Fruit fly (Drosophila melanogaster) whole organism, wandering third instar larva: ENCODE measurements around the gene RpL30.

Experiments
- Abd-B ChIP-seq: fragments of >200 bp; optimal IDR thresholded peaks from 2 replicates; lab custom pipeline; 2017; ENCODE audit warnings: missing biosample characterization, missing genetic modification characterization
- CG32264 ChIP-seq: fragments of 200-800 bp; sonication (Bioruptor generic); optimal IDR thresholded peaks from 2 replicates; lab custom pipeline; 2016; ENCODE audit warnings: missing biosample characterization, missing genetic modification characterization
- CG9705 ChIP-seq: fragments of 200-800 bp; sonication (Bioruptor generic); optimal IDR thresholded peaks from 2 replicates; lab custom pipeline; 2018; ENCODE audit warnings: missing biosample characterization, mild to moderate bottlenecking, missing genetic modification characterization
- CrebA ChIP-seq: fragments of 200-800 bp; sonication (Bioruptor generic); optimal IDR thresholded peaks from 2 replicates; lab custom pipeline; 2016; ENCODE audit warnings: missing biosample characterization, mild to moderate bottlenecking, missing genetic modification characterization, borderline replicate concordance
- Dfd ChIP-seq: fragments of >200 bp; optimal IDR thresholded peaks from 2 replicates; lab custom pipeline; 2017; ENCODE audit warnings: missing biosample characterization, missing genetic modification characterization
- Dif ChIP-seq: fragments of 200-275, 200-300 bp; sonication (Bioruptor generic); optimal IDR thresholded peaks from 2 replicates; lab custom pipeline; 2018; ENCODE audit warnings: missing biosample characterization, missing genetic modification characterization; ENCODE audit not compliant: partially characterized antibody
- HLH106 ChIP-seq: fragments of 200-800 bp; optimal IDR thresholded peaks from 3 replicates; lab custom pipeline; 2019; ENCODE audit warnings: missing biosample characterization, mild to moderate bottlenecking, missing genetic modification characterization, moderate library complexity
- Hnf4 ChIP-seq: fragments of 200-800 bp; sonication (Bioruptor generic); optimal IDR thresholded peaks from 2 replicates; lab custom pipeline; 2016; ENCODE audit warnings: missing biosample characterization, mild to moderate bottlenecking, missing genetic modification characterization
- Hr78 ChIP-seq: fragments of >200 bp; optimal IDR thresholded peaks from 2 replicates; lab custom pipeline; 2017; ENCODE audit warnings: missing biosample characterization, missing genetic modification characterization
- Hr83 ChIP-seq: fragments of 200-300 bp; sonication (Bioruptor generic); optimal IDR thresholded peaks from 2 replicates; lab custom pipeline; 2016; ENCODE audit warnings: missing biosample characterization, mild to moderate bottlenecking, missing genetic modification characterization, moderate library complexity; ENCODE audit not compliant: poor library complexity, severe bottlenecking
- Jra ChIP-seq: sonication (Bioruptor generic); optimal IDR thresholded peaks from 2 replicates; lab custom pipeline; 2016; ENCODE audit warnings: missing biosample characterization, missing genetic modification characterization
- Mio ChIP-seq: sonication (Bioruptor generic); optimal IDR thresholded peaks from 2 replicates; lab custom pipeline; 2016; ENCODE audit warnings: missing biosample characterization, missing genetic modification characterization
- Myc ChIP-seq: fragments of >200 bp; optimal IDR thresholded peaks from 2 replicates; lab custom pipeline; 2017
- N ChIP-seq: fragments of >200 bp; optimal IDR thresholded peaks from 2 replicates; lab custom pipeline; 2018; ENCODE audit warnings: missing biosample characterization, missing external identifiers, missing genetic modification characterization
- OdsH ChIP-seq: fragments of 200-800 bp; sonication (Bioruptor generic); optimal IDR thresholded peaks from 2 replicates; lab custom pipeline; 2016; ENCODE audit warnings: missing biosample characterization, mild to moderate bottlenecking, missing genetic modification characterization
- Sp1 ChIP-seq: fragments of 200-800 bp; sonication (Bioruptor generic); optimal IDR thresholded peaks from 3 replicates; lab custom pipeline; 2019; ENCODE audit warnings: missing biosample characterization, mild to moderate bottlenecking, missing genetic modification characterization, moderate library complexity
- Vsx2 ChIP-seq: fragments of 200-300, 225-300 bp; sonication (Bioruptor generic); optimal IDR thresholded peaks from 2 replicates; lab custom pipeline; 2018; ENCODE audit warnings: missing biosample characterization, missing genetic modification characterization; ENCODE audit not compliant: partially characterized antibody
- dl ChIP-seq, 2 experiments: fragments of 175-275, 200-275 bp in 1 of 2; fragments of 200-275 bp in 1 of 2; sonication (Bioruptor generic); optimal IDR thresholded peaks; lab custom pipeline; 2018; ENCODE audit warnings: mild to moderate bottlenecking in 2 of 2, missing biosample characterization in 2 of 2, missing genetic modification characterization in 2 of 2, moderate library complexity in 2 of 2; ENCODE audit not compliant: partially characterized antibody in 2 of 2, insufficient read depth in 1 of 2
- dmrt93B ChIP-seq: fragments of 200-800 bp; sonication (Bioruptor generic); optimal IDR thresholded peaks from 2 replicates; lab custom pipeline; 2018; ENCODE audit warnings: missing biosample characterization, mild to moderate bottlenecking, missing genetic modification characterization
- foxo ChIP-seq, 2 experiments: fragments of 200-800 bp; sonication (Bioruptor generic); optimal IDR thresholded peaks; 2 replicates in 1 of 2; 3 replicates in 1 of 2; lab custom pipeline; 2016 to 2017; ENCODE audit warnings: missing biosample characterization in 2 of 2, missing genetic modification characterization in 2 of 2
- fru ChIP-seq: fragments of 200-800 bp; sonication (Bioruptor generic); optimal IDR thresholded peaks from 3 replicates; lab custom pipeline; 2016; ENCODE audit warnings: missing biosample characterization, mild to moderate bottlenecking, missing genetic modification characterization
- h ChIP-seq: fragments of 200-800 bp; sonication (Bioruptor generic); optimal IDR thresholded peaks from 3 replicates; lab custom pipeline; 2016; ENCODE audit warnings: missing biosample characterization, mild to moderate bottlenecking, missing genetic modification characterization
- jim ChIP-seq: fragments of 175-275, 200-325 bp; sonication (Bioruptor generic); optimal IDR thresholded peaks from 2 replicates; lab custom pipeline; 2016; ENCODE audit warnings: missing biosample characterization, mild to moderate bottlenecking, missing genetic modification characterization
- lola ChIP-seq: fragments of >200 bp; optimal IDR thresholded peaks from 2 replicates; lab custom pipeline; 2017; ENCODE audit warnings: missing biosample characterization, missing genetic modification characterization
- pan ChIP-seq: fragments of >200 bp; optimal IDR thresholded peaks from 2 replicates; lab custom pipeline; 2017
- psq ChIP-seq: fragments of 200-800 bp; sonication (Bioruptor generic); optimal IDR thresholded peaks from 3 replicates; lab custom pipeline; 2017; ENCODE audit warnings: missing biosample characterization, mild to moderate bottlenecking, missing genetic modification characterization, moderate library complexity
- sage ChIP-seq: fragments of 200-800 bp; sonication (Bioruptor generic); optimal IDR thresholded peaks from 2 replicates; lab custom pipeline; 2016; ENCODE audit warnings: missing biosample characterization, mild to moderate bottlenecking, missing genetic modification characterization
- sv ChIP-seq: fragments of 200-800 bp; sonication (Bioruptor generic); optimal IDR thresholded peaks from 3 replicates; lab custom pipeline; 2016; ENCODE audit warnings: missing biosample characterization, missing genetic modification characterization
- tai ChIP-seq: sonication (Bioruptor generic); optimal IDR thresholded peaks from 2 replicates; lab custom pipeline; 2016; ENCODE audit warnings: missing biosample characterization, missing genetic modification characterization
- usp ChIP-seq: fragments of >200 bp; optimal IDR thresholded peaks from 2 replicates; lab custom pipeline; 2017; ENCODE audit warnings: missing biosample characterization, missing genetic modification characterization
- woc ChIP-seq: sonication (Bioruptor generic); optimal IDR thresholded peaks from 2 replicates; lab custom pipeline; 2016; ENCODE audit warnings: missing biosample characterization, mild to moderate bottlenecking, missing genetic modification characterization

The RpL30 gene

DNA sequence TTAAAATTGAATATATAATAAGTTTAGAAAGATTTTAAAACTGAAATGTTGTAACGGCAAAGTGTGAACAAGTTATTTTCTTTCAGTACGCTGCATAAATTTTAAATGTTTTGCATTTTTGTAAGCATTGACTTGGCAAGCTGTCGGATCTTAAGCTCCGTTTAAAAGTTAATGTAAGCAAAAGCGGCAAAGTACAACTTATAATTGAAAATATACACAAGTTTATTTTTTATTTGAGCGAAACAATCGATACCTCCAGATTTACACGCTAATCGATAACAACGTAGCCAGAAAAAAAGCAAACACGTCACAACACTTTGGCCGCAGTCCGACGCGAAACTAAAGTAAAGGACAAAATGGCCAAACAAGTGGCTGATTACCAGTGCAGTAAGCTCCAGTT lies 32.5 kb upstream of the RpL30 start, which contains the start of gene Catsup:
TSS of gene Catsup (plus strand) at position 273 of the 400 bp plus-strand sequence.
- no peak for TF ChIP-seq Sp1 (GFP tag; lab: Kevin White, UChicago)
- no peak for TF ChIP-seq dl (GFP tag; optimal IDR thresholded peaks at IDR 0.05; lab: Kevin White, UChicago; ENCODE audit: insufficient read depth in 1 of 2, partially characterized antibody in 2 of 2)
- TF ChIP-seq HLH106 (tag; lab: Kevin White, UChicago) = no peak
- TF ChIP-seq dmrt93B = no peak
- TF ChIP-seq Mio = no peak
- TF ChIP-seq CG9705 = no peak
- TF ChIP-seq fru (GFP tag; lab: Kevin White, UChicago) = no peak
- no peak for TF ChIP-seq sage (GFP tag; lab: Kevin White, UChicago)
- no peak for TF ChIP-seq Abd-B (GFP tag; lab: Kevin White, UChicago)
- TF ChIP-seq Hr83 (GFP tag; lab: Kevin White, UChicago) = no peak
- no peak for TF ChIP-seq CG32264 (GFP tag; lab: Kevin White, UChicago)
- TF ChIP-seq Myc = no peak
- no peak for TF ChIP-seq sv (GFP tag; lab: Kevin White, UChicago)
- no peak for TF ChIP-seq tai

dm6 chr2L:19037455-19037854 lies 28.3 kb upstream of the RpL30 start:
- TF ChIP-seq Myc (no peak), lola (GFP tag; lab: Kevin White, UChicago) (no peak), Abd-B (GFP tag; lab: Kevin White, UChicago) (no peak), HLH106 (tag; lab: Kevin White, UChicago) (no peak), psq (GFP tag; lab: Kevin White, UChicago) (no peak), Hnf4 (GFP tag; lab: Kevin White, UChicago) (no peak), CrebA (GFP tag; lab: Kevin White, UChicago) (no peak), Hr83 (GFP tag; lab: Kevin White, UChicago) (no peak), Vsx2 (GFP tag; lab: Kevin White, UChicago) (no peak), sv (GFP tag; lab: Kevin White, UChicago) (no peak), usp (no peak), fru (GFP tag; lab: Kevin White, UChicago) (no peak), Dfd (GFP tag; lab: Kevin White, UChicago) (no peak), jim (no peak), sage (GFP tag; lab: Kevin White, UChicago) (no peak), Jra (GFP tag; lab: Kevin White, UChicago) (no peak), pan (lab: Kevin White, UChicago) (no peak), Hr78 (no peak), N (GFP tag; lab: Kevin White, UChicago) (no peak), woc (GFP tag; lab: Kevin White, UChicago) (no peak)
- TF ChIP-seq, all 38 proteins: peak for 0

dm6 chr2L:19037011-19037410 lies 27.9 kb upstream of the RpL30 start:
- TF ChIP-seq jim (no peak), h (peak; percentile 4)

- TF ChIP-seq fru (GFP tag; lab: Kevin White, UChicago) (no peak), tai (no peak), h (peak; percentile 8)
Measured at dm6 chr2L:19036105-19036714, 27.1 kb upstream of the RpL30 start.

DNA sequence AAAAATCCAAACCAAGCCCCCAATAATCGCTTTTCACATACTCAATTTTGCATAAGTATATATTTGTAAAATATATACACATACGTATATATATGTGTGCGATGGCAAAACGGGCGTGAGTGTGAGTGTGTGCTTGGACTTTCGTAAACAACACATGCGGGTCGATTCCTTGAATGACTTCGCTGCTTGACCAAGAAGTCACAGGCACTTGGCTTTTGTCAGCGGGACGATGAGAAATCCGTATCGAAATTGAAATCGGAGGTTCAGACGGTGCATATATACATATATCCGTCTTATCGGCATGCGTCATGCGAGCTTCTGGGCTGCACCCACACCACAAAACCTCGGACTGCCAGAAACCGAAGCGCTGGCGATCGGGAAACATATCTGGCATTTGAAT lies 25.9 kb upstream of the RpL30 start:
- TF ChIP-seq foxo (GFP tag; optimal IDR thresholded peaks at IDR 0.05; lab: Kevin White, UChicago) (no peak), Dif (no peak), HLH106 (tag; lab: Kevin White, UChicago) (no peak), Hr78 (no peak), Jra (GFP tag; lab: Kevin White, UChicago) (no peak), OdsH (GFP tag; lab: Kevin White, UChicago) (no peak), fru (GFP tag; lab: Kevin White, UChicago) (no peak), usp (no peak), Abd-B (GFP tag; lab: Kevin White, UChicago) (no peak), Hnf4 (GFP tag; lab: Kevin White, UChicago) (no peak), h (no peak), Sp1 (GFP tag; lab: Kevin White, UChicago) (no peak)
